Worm (Caenorhabditis elegans): ENCODE measurements around the gene F38H12.5.

- TF ChIP-seq nhr-237 (tag; optimal IDR thresholded peaks at IDR 0.05) (no peak), zip-8 (tag; optimal IDR thresholded peaks at IDR 0.05) (no peak), lsy-2 (tag; optimal IDR thresholded peaks at IDR 0.05) (no peak), nhr-2 (tag; optimal IDR thresholded peaks at IDR 0.05) (no peak)
Measured at ce11 chrV:4055025-4055424, 27.8 kb downstream of the F38H12.5 start, which contains the start of gene djr-1.2.

Measured in whole organism, mixed stage, embryonic.